Worm (Caenorhabditis elegans) whole organism, late embryonic: ENCODE data around the gene F56D6.22.

ENCODE experiments used
- K09A11.1 ChIP-seq: sonication (generic microtip); optimal IDR thresholded peaks from 2 replicates; lab custom pipeline; 2017; ENCODE audit warnings: antibody characterized with exemption, mild to moderate bottlenecking, missing genetic modification characterization, missing compliant biosample characterization; ENCODE audit not compliant: insufficient read depth
- T23F11.4 ChIP-seq: fragments of 200-800 bp; sonication (Bioruptor generic); optimal IDR thresholded peaks from 2 replicates; lab custom pipeline; 2018; ENCODE audit warnings: mild to moderate bottlenecking, missing genetic modification characterization, missing compliant biosample characterization
- ahr-1 ChIP-seq: sonication (generic microtip); optimal IDR thresholded peaks from 2 replicates; lab custom pipeline; 2016; ENCODE audit warnings: missing genetic modification characterization, missing compliant biosample characterization
- ceh-14 ChIP-seq: sonication (generic microtip); optimal IDR thresholded peaks from 2 replicates; lab custom pipeline; 2016; ENCODE audit warnings: missing genotype, missing genetic modification characterization, missing compliant biosample characterization
- elt-2 ChIP-seq: sonication (generic microtip); optimal IDR thresholded peaks from 2 replicates; lab custom pipeline; 2016; ENCODE audit warnings: missing genetic modification reagents, missing genetic modification characterization, missing compliant biosample characterization
- hlh-30 ChIP-seq: sonication (generic microtip); optimal IDR thresholded peaks from 2 replicates; lab custom pipeline; 2017; ENCODE audit warnings: antibody characterized with exemption, missing genetic modification characterization, missing compliant biosample characterization; ENCODE audit not compliant: insufficient read depth
- pag-3 ChIP-seq: sonication (generic microtip); optimal IDR thresholded peaks from 2 replicates; lab custom pipeline; 2016; ENCODE audit warnings: missing compliant biosample characterization, missing genetic modification characterization, borderline replicate concordance
- pqm-1 ChIP-seq: sonication (generic microtip); optimal IDR thresholded peaks from 2 replicates; lab custom pipeline; 2016; ENCODE audit warnings: missing genetic modification characterization, missing compliant biosample characterization
- rnt-1 ChIP-seq: sonication (generic microtip); optimal IDR thresholded peaks from 2 replicates; lab custom pipeline; 2016; ENCODE audit warnings: missing genetic modification characterization, missing compliant biosample characterization
- tbx-2 ChIP-seq: sonication (generic microtip); optimal IDR thresholded peaks from 2 replicates; lab custom pipeline; 2016; ENCODE audit warnings: missing genetic modification characterization, missing compliant biosample characterization

DNA sequence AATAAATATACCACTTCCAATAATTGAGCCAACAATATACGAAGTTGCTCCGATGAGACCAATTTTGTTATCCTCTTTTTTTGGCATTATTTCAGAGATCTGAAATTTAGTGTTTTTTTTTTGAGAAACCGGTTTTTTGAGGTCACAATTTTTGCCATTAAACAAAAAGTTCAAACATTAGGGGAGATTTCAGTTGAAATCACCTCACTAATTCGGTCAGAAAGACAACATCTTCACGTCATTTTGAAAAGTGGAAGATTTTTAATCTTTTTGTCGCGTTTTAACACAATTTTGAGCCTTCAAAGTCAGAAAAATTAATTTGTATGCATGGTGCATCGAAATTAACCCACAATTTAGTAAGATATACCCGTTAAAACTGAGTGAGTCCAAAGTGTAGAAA lies 42.5 kb downstream of the F56D6.22 start, which contains the start of gene aat-8:
- TF ChIP-seq pqm-1 (tag; lab: Kevin White, UChicago) (no peak), K09A11.1 (tag; lab: Kevin White, UChicago) (no peak), pag-3 (tag; lab: Kevin White, UChicago) (no peak), ceh-14 (tag; lab: Kevin White, UChicago) (no peak), elt-2 (tag; lab: Kevin White, UChicago) (no peak), tbx-2 (tag; lab: Kevin White, UChicago) (no peak), hlh-30 (tag; lab: Kevin White, UChicago) (no peak), T23F11.4 (GFP tag; lab: Kevin White, UChicago) (no peak), ahr-1 (tag; lab: Kevin White, UChicago) (no peak), rnt-1 (tag; lab: Kevin White, UChicago) (no peak)
